Fruit fly (Drosophila melanogaster): ENCODE data around the gene SmD1.

DNA sequence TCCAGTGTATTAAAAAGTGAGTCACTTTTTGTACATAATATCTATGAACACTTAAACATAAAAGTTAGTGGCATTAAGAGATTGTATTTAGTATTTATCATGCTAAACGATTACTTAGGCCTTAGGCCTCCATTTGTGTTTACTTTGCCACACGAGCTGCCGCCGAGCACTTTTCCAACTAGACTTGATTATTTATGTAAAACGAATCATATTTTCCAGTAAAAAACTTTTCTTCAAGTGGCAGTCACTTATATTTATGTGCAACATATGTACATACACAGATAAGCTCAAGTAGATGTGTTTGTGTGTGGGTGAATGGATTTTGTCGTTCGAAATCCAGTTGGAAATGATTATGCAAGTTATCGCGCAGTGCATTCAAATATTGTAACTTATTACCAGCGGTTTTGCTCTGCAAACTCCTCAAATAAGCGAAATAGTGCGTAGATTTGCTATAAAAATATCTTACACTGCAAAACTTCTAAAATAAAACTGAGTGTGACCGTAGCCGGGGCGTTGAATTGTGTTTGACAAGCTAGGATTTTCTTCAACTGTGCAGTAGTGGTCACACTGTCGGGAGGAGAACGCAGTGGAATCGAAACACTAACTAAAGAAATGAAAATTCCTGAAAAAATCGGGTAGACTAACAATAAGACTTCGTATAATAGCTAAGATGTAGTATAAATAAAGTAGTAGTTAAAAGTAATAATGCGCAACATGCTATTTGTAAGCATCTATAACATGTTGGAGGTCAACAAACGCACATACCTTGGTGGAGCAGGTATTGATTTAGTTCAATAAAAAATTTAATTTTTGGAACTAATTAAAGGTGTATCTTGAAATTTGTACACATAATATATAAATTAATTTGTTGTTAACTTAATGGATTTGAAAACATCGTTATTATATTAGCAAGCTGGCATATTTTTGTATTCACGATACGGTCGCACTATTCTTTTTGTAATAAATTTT, 15.4 kb upstream of the SmD1 start, which contains the start of the genes Klc and CG10984:
- TF ChIP-seq EcR (GFP tag; optimal IDR thresholded peaks at IDR 0.05) = no peak
- no peak for TF ChIP-seq pan (optimal IDR thresholded peaks at IDR 0.05)
